Fruit fly (Drosophila melanogaster) whole organism, embryonic: Measurements from ENCODE around the gene CG17187.

Experiments used
- Atf-2 ChIP-seq: fragments of 200-800 bp; sonication (Bioruptor generic); optimal IDR thresholded peaks from 2 replicates; lab custom pipeline; 2016; ENCODE audit warnings: missing biosample characterization, missing genetic modification characterization
- Atf6 ChIP-seq: fragments of 200-800 bp; sonication (Bioruptor generic); IDR thresholded peaks from 2 replicates; pipeline ENCODE4 v1.3.6; 2022; ENCODE audit warnings: missing biosample characterization, missing genetic modification characterization
- B-H1 ChIP-seq: fragments of 200-800 bp; sonication (Bioruptor generic); IDR thresholded peaks from 3 replicates; pipeline ENCODE4 v1.3.6; 2022; ENCODE audit warnings: missing biosample characterization, missing genetic modification characterization
- Bteb2 ChIP-seq: fragments of 200-800 bp; sonication (Bioruptor generic); optimal IDR thresholded peaks from 2 replicates; lab custom pipeline; 2016; ENCODE audit warnings: missing biosample characterization, missing genetic modification characterization
- CG10321 ChIP-seq: fragments of 200-800 bp; sonication (Bioruptor generic); IDR thresholded peaks from 2 replicates; pipeline ENCODE4 v1.3.6; 2022; ENCODE audit warnings: missing biosample characterization, missing genetic modification characterization
- CG10959 ChIP-seq: fragments of 200-800 bp; sonication (Bioruptor generic); IDR thresholded peaks from 2 replicates; pipeline ENCODE4 v1.3.6; 2022; ENCODE audit warnings: missing biosample characterization, missing genetic modification characterization
- CG12071 ChIP-seq: fragments of 200-800 bp; sonication (Bioruptor generic); optimal IDR thresholded peaks from 3 replicates; lab custom pipeline; 2018; ENCODE audit warnings: missing biosample characterization, mild to moderate bottlenecking, missing genetic modification characterization
- CG15011 ChIP-seq: fragments of 200-800 bp; sonication (Bioruptor generic); optimal IDR thresholded peaks from 3 replicates; lab custom pipeline; 2018; ENCODE audit warnings: missing biosample characterization, mild to moderate bottlenecking, missing genetic modification characterization
- CG15601 ChIP-seq: fragments of 200-800 bp; sonication (Bioruptor generic); optimal IDR thresholded peaks from 3 replicates; lab custom pipeline; 2019; ENCODE audit warnings: missing biosample characterization, mild to moderate bottlenecking, missing genetic modification characterization, moderate library complexity
- CG17186 ChIP-seq: fragments of 200-800 bp; sonication (Bioruptor generic); optimal IDR thresholded peaks from 3 replicates; lab custom pipeline; 2017; ENCODE audit warnings: missing biosample characterization, missing genetic modification reagents, missing genetic modification characterization
- CG17802 ChIP-seq: fragments of 200-800 bp; sonication (Bioruptor generic); optimal IDR thresholded peaks from 2 replicates; lab custom pipeline; 2018; ENCODE audit warnings: missing biosample characterization, mild to moderate bottlenecking, missing genetic modification characterization, moderate library complexity
- CG18599 ChIP-seq: fragments of 200-800 bp; sonication (Bioruptor generic); optimal IDR thresholded peaks from 3 replicates; lab custom pipeline; 2017; ENCODE audit warnings: missing biosample characterization, missing genetic modification characterization, mild to moderate bottlenecking, moderate library complexity, missing genetic modification reagents
- CG2678 ChIP-seq: fragments of 200-800 bp; sonication (Bioruptor generic); optimal IDR thresholded peaks from 3 replicates; lab custom pipeline; 2019; ENCODE audit warnings: missing biosample characterization, mild to moderate bottlenecking, missing genetic modification characterization, moderate library complexity
- CG32532 ChIP-seq: fragments of 200-800 bp; sonication (Bioruptor generic); IDR thresholded peaks from 2 replicates; pipeline ENCODE4 v1.3.6; 2022; ENCODE audit warnings: missing biosample characterization, missing genetic modification characterization
- CG6654 ChIP-seq: fragments of 200-800 bp; sonication (Bioruptor generic); optimal IDR thresholded peaks from 2 replicates; lab custom pipeline; 2017; ENCODE audit warnings: missing biosample characterization, mild to moderate bottlenecking, missing genetic modification characterization
- CG6813 ChIP-seq: fragments of 200-800 bp; sonication (Bioruptor generic); optimal IDR thresholded peaks from 2 replicates; lab custom pipeline; 2017; ENCODE audit warnings: missing biosample characterization, missing genetic modification characterization, mild to moderate bottlenecking, moderate library complexity, missing genetic modification reagents
- CG7357 ChIP-seq: fragments of 200-800 bp; sonication (Bioruptor generic); IDR thresholded peaks from 3 replicates; pipeline ENCODE4 v1.3.6; 2022; ENCODE audit warnings: missing biosample characterization, missing genetic modification characterization
- CG9609 ChIP-seq: fragments of 200-800 bp; sonication (Bioruptor generic); optimal IDR thresholded peaks from 3 replicates; lab custom pipeline; 2016; ENCODE audit warnings: missing biosample characterization, missing genetic modification characterization
- CG9932 ChIP-seq: fragments of 200-800 bp; sonication (Bioruptor generic); IDR thresholded peaks from 2 replicates; pipeline ENCODE4 v1.3.6; 2022; ENCODE audit warnings: missing biosample characterization, missing genetic modification characterization
- CTCF ChIP-seq: fragments of 200-800 bp; sonication (Bioruptor generic); optimal IDR thresholded peaks from 2 replicates; lab custom pipeline; 2017; ENCODE audit warnings: missing biosample characterization, mild to moderate bottlenecking, missing genetic modification characterization, moderate library complexity
- D19A ChIP-seq: fragments of 200-800 bp; optimal IDR thresholded peaks from 3 replicates; lab custom pipeline; 2019; ENCODE audit warnings: missing biosample characterization, mild to moderate bottlenecking, missing genetic modification characterization, moderate library complexity
- D19B ChIP-seq: fragments of 200-800 bp; sonication (Bioruptor generic); optimal IDR thresholded peaks from 2 replicates; lab custom pipeline; 2017; ENCODE audit warnings: missing biosample characterization, mild to moderate bottlenecking, missing genetic modification characterization
- Drgx ChIP-seq: fragments of 200-800 bp; sonication (Bioruptor generic); IDR thresholded peaks from 2 replicates; pipeline ENCODE4 v1.3.6; 2022; ENCODE audit warnings: missing biosample characterization, missing genetic modification characterization
- HLH3B ChIP-seq: fragments of 200-800 bp; sonication (Bioruptor generic); IDR thresholded peaks from 2 replicates; pipeline ENCODE4 v1.3.6; 2022; ENCODE audit warnings: missing biosample characterization, missing genetic modification characterization
- HLH4C ChIP-seq: fragments of 200-800 bp; sonication (Bioruptor generic); IDR thresholded peaks from 3 replicates; pipeline ENCODE4 v1.3.6; 2022; ENCODE audit warnings: missing biosample characterization, missing genetic modification characterization; ENCODE audit not compliant: partially characterized antibody
- HLH54F ChIP-seq: fragments of 200-800 bp; sonication (Bioruptor generic); optimal IDR thresholded peaks from 3 replicates; lab custom pipeline; 2016; ENCODE audit warnings: missing biosample characterization, missing genetic modification characterization
- Hr3 ChIP-seq: fragments of 200-800 bp; sonication (Bioruptor generic); optimal IDR thresholded peaks from 3 replicates; lab custom pipeline; 2016; ENCODE audit warnings: missing biosample characterization, missing genetic modification characterization
- Mad ChIP-seq: fragments of 200-800 bp; sonication (Bioruptor generic); optimal IDR thresholded peaks from 2 replicates; lab custom pipeline; 2016; ENCODE audit warnings: missing biosample characterization, missing genetic modification characterization
- Myb ChIP-seq: fragments of 200-800 bp; sonication (Bioruptor generic); optimal IDR thresholded peaks from 2 replicates; lab custom pipeline; 2016; ENCODE audit warnings: missing biosample characterization, missing genetic modification characterization
- NC2β ChIP-seq: fragments of 200-800 bp; sonication (Bioruptor generic); optimal IDR thresholded peaks from 2 replicates; lab custom pipeline; 2016; ENCODE audit warnings: missing biosample characterization, missing genetic modification characterization
- NFAT ChIP-seq: fragments of 200-800 bp; sonication (Bioruptor generic); IDR thresholded peaks from 2 replicates; pipeline ENCODE4 v1.3.6; 2022; ENCODE audit warnings: missing biosample characterization, missing genetic modification characterization
- Sox102F ChIP-seq: fragments of 200-800 bp; sonication (Bioruptor generic); optimal IDR thresholded peaks from 2 replicates; lab custom pipeline; 2018; ENCODE audit warnings: missing biosample characterization, mild to moderate bottlenecking, missing genetic modification characterization, moderate library complexity
- Spps ChIP-seq: fragments of 200-800 bp; sonication (Bioruptor generic); optimal IDR thresholded peaks from 2 replicates; lab custom pipeline; 2018; ENCODE audit warnings: missing biosample characterization, mild to moderate bottlenecking, missing genetic modification characterization
- Ssrp ChIP-seq: fragments of 200-800 bp; sonication (Bioruptor generic); optimal IDR thresholded peaks from 2 replicates; lab custom pipeline; 2018; ENCODE audit warnings: missing biosample characterization, mild to moderate bottlenecking, missing genetic modification characterization, moderate library complexity
- ab ChIP-seq: fragments of 200-800 bp; sonication (Bioruptor generic); optimal IDR thresholded peaks from 2 replicates; lab custom pipeline; 2016; ENCODE audit warnings: missing biosample characterization, missing genetic modification characterization
- ato ChIP-seq: fragments of 200-800 bp; sonication (Bioruptor generic); IDR thresholded peaks from 2 replicates; pipeline ENCODE4 v1.3.6; 2022; ENCODE audit warnings: missing biosample characterization, missing genetic modification characterization; ENCODE audit not compliant: partially characterized antibody
- cg ChIP-seq: fragments of 200-800 bp; sonication (Bioruptor generic); optimal IDR thresholded peaks from 3 replicates; lab custom pipeline; 2019; ENCODE audit warnings: missing biosample characterization, mild to moderate bottlenecking, missing genetic modification characterization, moderate library complexity
- ham ChIP-seq: fragments of 200-800 bp; sonication (Bioruptor generic); IDR thresholded peaks from 2 replicates; pipeline ENCODE4 v1.3.6; 2022; ENCODE audit warnings: missing biosample characterization, missing genetic modification characterization
- inv ChIP-seq: fragments of 200-800 bp; sonication (Bioruptor generic); IDR thresholded peaks from 2 replicates; pipeline ENCODE4 v1.3.6; 2022; ENCODE audit warnings: missing biosample characterization, missing genetic modification characterization; ENCODE audit not compliant: partially characterized antibody
- ken ChIP-seq: fragments of 200-800 bp; sonication (Bioruptor generic); IDR thresholded peaks from 3 replicates; pipeline ENCODE4 v1.3.6; 2022; ENCODE audit warnings: missing biosample characterization, missing genetic modification characterization
- lbe ChIP-seq: fragments of 200-800 bp; sonication (Bioruptor generic); optimal IDR thresholded peaks from 2 replicates; lab custom pipeline; 2016; ENCODE audit warnings: missing biosample characterization, mild to moderate bottlenecking, missing genetic modification characterization
- luna ChIP-seq: fragments of 200-800 bp; sonication (Bioruptor generic); optimal IDR thresholded peaks from 2 replicates; lab custom pipeline; 2016; ENCODE audit warnings: missing biosample characterization, missing genetic modification characterization
- mam ChIP-seq: fragments of 200-800 bp; sonication (Bioruptor generic); optimal IDR thresholded peaks from 3 replicates; lab custom pipeline; 2016; ENCODE audit warnings: missing biosample characterization, missing genetic modification characterization
- pita ChIP-seq: fragments of 200-800 bp; sonication (Bioruptor generic); optimal IDR thresholded peaks from 2 replicates; lab custom pipeline; 2017; ENCODE audit warnings: missing biosample characterization, mild to moderate bottlenecking, missing genetic modification characterization
- schlank ChIP-seq: fragments of 200-800 bp; sonication (Bioruptor generic); optimal IDR thresholded peaks from 2 replicates; lab custom pipeline; 2018; ENCODE audit warnings: missing biosample characterization, mild to moderate bottlenecking, missing genetic modification characterization
- sd ChIP-seq: fragments of 200-800 bp; sonication (Bioruptor generic); optimal IDR thresholded peaks from 3 replicates; lab custom pipeline; 2018; ENCODE audit warnings: missing biosample characterization, mild to moderate bottlenecking, missing genetic modification characterization, moderate library complexity
- slp2 ChIP-seq: fragments of 200-800 bp; sonication (Bioruptor generic); optimal IDR thresholded peaks from 2 replicates; lab custom pipeline; 2016; ENCODE audit warnings: missing biosample characterization, missing genetic modification characterization
- sna ChIP-seq: fragments of 200-800 bp; sonication (Bioruptor generic); IDR thresholded peaks from 2 replicates; pipeline ENCODE4 v1.3.6; 2022; ENCODE audit warnings: missing biosample characterization, missing genetic modification characterization; ENCODE audit not compliant: partially characterized antibody
- sob ChIP-seq: fragments of 200-800 bp; sonication (Bioruptor generic); IDR thresholded peaks from 2 replicates; pipeline ENCODE4 v1.3.6; 2022; ENCODE audit warnings: missing biosample characterization, missing genetic modification characterization
- stwl ChIP-seq: fragments of 200-800 bp; sonication (Bioruptor generic); optimal IDR thresholded peaks from 3 replicates; lab custom pipeline; 2018; ENCODE audit warnings: missing biosample characterization, mild to moderate bottlenecking, missing genetic modification characterization, moderate library complexity
- sug ChIP-seq: fragments of 200-800 bp; optimal IDR thresholded peaks from 2 replicates; lab custom pipeline; 2019; ENCODE audit warnings: missing biosample characterization, mild to moderate bottlenecking, missing genetic modification characterization, moderate library complexity
- trem ChIP-seq: fragments of 200-800 bp; optimal IDR thresholded peaks from 3 replicates; lab custom pipeline; 2019; ENCODE audit warnings: missing biosample characterization, mild to moderate bottlenecking, missing genetic modification characterization, moderate library complexity
- unpg ChIP-seq: fragments of 200-800 bp; sonication (Bioruptor generic); optimal IDR thresholded peaks from 3 replicates; lab custom pipeline; 2018; ENCODE audit warnings: missing biosample characterization, mild to moderate bottlenecking, missing genetic modification characterization, moderate library complexity

The CG17187 gene

DNA sequence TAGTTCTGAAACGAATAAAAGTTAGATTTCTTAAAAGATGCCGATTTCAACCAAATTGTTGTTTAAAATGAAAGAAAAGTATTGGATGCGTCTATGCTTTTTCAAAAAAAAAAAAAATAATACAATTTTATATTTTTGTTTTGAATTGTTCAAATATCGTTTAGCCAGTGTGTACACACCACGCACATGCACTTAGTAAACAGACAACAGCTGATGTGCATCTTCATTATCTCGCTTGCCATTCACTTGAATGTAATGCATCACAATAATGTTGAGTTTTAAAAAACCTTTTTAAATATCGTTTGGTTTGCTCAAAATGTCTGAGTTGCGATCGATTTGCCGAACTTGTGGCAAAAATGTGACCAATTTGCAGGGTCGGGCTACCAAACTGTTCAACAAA is 4.4 kb upstream of the CG17187 start, which contains the start of gene CG31441 (continued):
- TF ChIP-seq D19B, result no peak
- no peak for TF ChIP-seq ken (GFP tag; lab: Robert Waterston, UW)
- no peak for TF ChIP-seq inv (GFP tag; lab: Robert Waterston, UW)
- TF ChIP-seq CG15601 (tag; lab: Kevin White, UChicago), result no peak
- TF ChIP-seq Myb, result peak; percentile 55
- TF ChIP-seq CG6654 (GFP tag; lab: Kevin White, UChicago), result no peak
- TF ChIP-seq NC2β (GFP tag; lab: Kevin White, UChicago), result no peak
- TF ChIP-seq CG32532 (GFP tag; lab: Robert Waterston, UW), result no peak
- peak; percentile 67 for TF ChIP-seq stwl (tag; lab: Kevin White, UChicago)
- TF ChIP-seq ham (GFP tag; lab: Robert Waterston, UW), result no peak
- peak; percentile 30; the same call in 1 of the 2 replicates for TF ChIP-seq ato (GFP tag; lab: Robert Waterston, UW)
- TF ChIP-seq CG7357, result no peak
- no peak for TF ChIP-seq Ssrp
- no peak for TF ChIP-seq Atf6 (GFP tag; lab: Robert Waterston, UW)
- no peak; the same call in 2 of the 3 replicates for TF ChIP-seq HLH4C (GFP tag; lab: Robert Waterston, UW)
- no peak for TF ChIP-seq CG12071 (GFP tag; lab: Kevin White, UChicago)
- TF ChIP-seq Bteb2 (GFP tag; lab: Kevin White, UChicago), result no peak
- TF ChIP-seq unpg (GFP tag; lab: Kevin White, UChicago), result no peak
- TF ChIP-seq sug, result no peak
- no peak for TF ChIP-seq CTCF (GFP tag; lab: Kevin White, UChicago)
- TF ChIP-seq CG18599 (GFP tag; lab: Kevin White, UChicago), result no peak
- TF ChIP-seq pita (GFP tag; lab: Kevin White, UChicago), result no peak
- no peak for TF ChIP-seq cg (GFP tag; lab: Kevin White, UChicago)
- TF ChIP-seq Spps (tag; lab: Kevin White, UChicago), result no peak
- TF ChIP-seq trem (tag; lab: Kevin White, UChicago), result peak; percentile 20
- TF ChIP-seq lbe, result no peak
- TF ChIP-seq CG17186 (GFP tag; lab: Kevin White, UChicago), result no peak
- TF ChIP-seq Drgx (GFP tag; lab: Robert Waterston, UW), result no peak
- TF ChIP-seq schlank (tag; lab: Kevin White, UChicago), result no peak
- TF ChIP-seq luna, result no peak
- TF ChIP-seq sna, result 0 out of 2 replicates have a peak, but pooled peaks have one; percentile 50
- TF ChIP-seq HLH3B (GFP tag; lab: Robert Waterston, UW), result no peak
- TF ChIP-seq D19A (tag; lab: Kevin White, UChicago), result no peak
- TF ChIP-seq CG15011, result no peak
- no peak for TF ChIP-seq HLH54F (GFP tag; lab: Kevin White, UChicago)
- TF ChIP-seq CG10959 (GFP tag; lab: Robert Waterston, UW), result no peak
- no peak for TF ChIP-seq ab (GFP tag; lab: Kevin White, UChicago)
- TF ChIP-seq Mad (GFP tag; lab: Kevin White, UChicago), result no peak
- no peak for TF ChIP-seq sob (GFP tag; lab: Robert Waterston, UW)
- TF ChIP-seq NFAT (GFP tag; lab: Robert Waterston, UW), result no peak
- no peak for TF ChIP-seq Atf-2 (GFP tag; lab: Kevin White, UChicago)
- no peak for TF ChIP-seq CG9932
- TF ChIP-seq Hr3 (GFP tag; lab: Kevin White, UChicago), result no peak
- no peak for TF ChIP-seq Sox102F (GFP tag; lab: Kevin White, UChicago)
- TF ChIP-seq CG17802 (tag; lab: Kevin White, UChicago), result no peak
- TF ChIP-seq mam (GFP tag; lab: Kevin White, UChicago), result no peak
- no peak for TF ChIP-seq CG10321 (GFP tag; lab: Robert Waterston, UW)
- no peak for TF ChIP-seq slp2 (GFP tag; lab: Kevin White, UChicago)
- TF ChIP-seq CG2678 (tag; lab: Kevin White, UChicago), result no peak
- TF ChIP-seq sd, result no peak
- TF ChIP-seq CG6813 (GFP tag; lab: Kevin White, UChicago), result no peak
- TF ChIP-seq B-H1 (GFP tag; lab: Robert Waterston, UW), result no peak
- no peak for TF ChIP-seq CG9609 (GFP tag; lab: Kevin White, UChicago)
